Worm (Caenorhabditis elegans) whole organism, L4 larva: ENCODE results near the gene T22F3.8.

Experiments used
- F10B5.3 ChIP-seq: sonication (generic microtip); optimal IDR thresholded peaks from 2 replicates; lab custom pipeline; 2016; ENCODE audit warnings: mild to moderate bottlenecking, missing genetic modification characterization, missing compliant biosample characterization
- Y105C5A.15 ChIP-seq: fragments of 200-800 bp; sonication (Bioruptor generic); IDR thresholded peaks from 2 replicates; pipeline ENCODE4 v1.3.6; 2022; ENCODE audit warnings: missing genetic modification characterization, missing compliant biosample characterization
- Y75B8A.6 ChIP-seq: fragments of 200-800 bp; sonication (Bioruptor generic); IDR thresholded peaks from 2 replicates; pipeline ENCODE4 v1.3.6; 2022; ENCODE audit warnings: missing genetic modification reagents, missing genetic modification characterization, missing compliant biosample characterization
- ZK337.2 ChIP-seq: fragments of 200-800 bp; sonication (Bioruptor generic); IDR thresholded peaks from 2 replicates; pipeline ENCODE4 v1.3.6; 2022; ENCODE audit warnings: missing genetic modification reagents, missing genetic modification characterization, missing compliant biosample characterization
- aha-1 ChIP-seq: fragments of 150-350 bp; peaks from one replicate; lab custom pipeline; 2014; ENCODE audit warnings: missing biosample characterization, missing genetic modification characterization
- aly-2 ChIP-seq: sonication (generic microtip); optimal IDR thresholded peaks from 2 replicates; lab custom pipeline; 2018; ENCODE audit warnings: missing biosample characterization, missing genetic modification characterization
- ama-1 ChIP-seq: fragments of 150-350 bp; optimal IDR thresholded peaks from 2 replicates; lab custom pipeline; 2014; ENCODE audit warnings: inconsistent platforms, mixed read lengths
- attf-4 ChIP-seq: sonication (generic microtip); optimal IDR thresholded peaks from 3 replicates; lab custom pipeline; 2017; ENCODE audit warnings: missing biosample characterization, missing genetic modification characterization
- ceh-20 ChIP-seq: fragments of 200-800 bp; sonication (Bioruptor generic); IDR thresholded peaks from 2 replicates; pipeline ENCODE4 v1.3.6; 2022; ENCODE audit warnings: missing genetic modification reagents, missing genetic modification characterization, missing compliant biosample characterization
- ceh-62 ChIP-seq: sonication (generic microtip); optimal IDR thresholded peaks from 2 replicates; lab custom pipeline; 2017; ENCODE audit warnings: missing biosample characterization, missing genetic modification characterization
- ces-1 ChIP-seq: fragments of 150-350 bp; sonication (generic microtip); optimal IDR thresholded peaks from 4 replicates; lab custom pipeline; 2014; ENCODE audit warnings: missing biosample characterization, missing genetic modification reagents, missing genetic modification characterization
- cey-2 ChIP-seq: sonication (generic microtip); optimal IDR thresholded peaks from 3 replicates; lab custom pipeline; 2017; ENCODE audit warnings: missing genetic modification characterization, mild to moderate bottlenecking, missing compliant biosample characterization, antibody characterized with exemption, borderline replicate concordance; ENCODE audit not compliant: insufficient read depth
- daf-16 ChIP-seq, 3 experiments: sonication (generic microtip); optimal IDR thresholded peaks; 2 replicates each; lab custom pipeline; 2016 to 2017; ENCODE audit warnings: missing genetic modification characterization in 3 of 3, missing genetic modification reagents in 3 of 3, mild to moderate bottlenecking in 2 of 3, missing compliant biosample characterization in 2 of 3, missing biosample characterization in 1 of 3, moderate library complexity in 1 of 3
- dmd-8 ChIP-seq: fragments of 200-800 bp; sonication (Bioruptor generic); IDR thresholded peaks from 2 replicates; pipeline ENCODE4 v1.3.6; 2022; ENCODE audit warnings: missing genetic modification characterization, missing compliant biosample characterization
- dmd-9 ChIP-seq: fragments of 200-800 bp; sonication (Bioruptor generic); IDR thresholded peaks from 2 replicates; pipeline ENCODE4 v1.3.6; 2022; ENCODE audit warnings: missing genetic modification reagents, missing genetic modification characterization, missing compliant biosample characterization
- dpl-1 ChIP-seq: fragments of 150-350 bp; optimal IDR thresholded peaks from 2 replicates; lab custom pipeline; 2014; ENCODE audit warnings: missing biosample characterization, missing genetic modification reagents, missing genetic modification characterization
- dve-1 ChIP-seq: sonication (generic microtip); optimal IDR thresholded peaks from 2 replicates; lab custom pipeline; 2017; ENCODE audit warnings: antibody characterized with exemption, mild to moderate bottlenecking, missing genetic modification characterization, missing compliant biosample characterization; ENCODE audit not compliant: insufficient read depth
- egl-27 ChIP-seq: sonication (generic microtip); optimal IDR thresholded peaks from 3 replicates; lab custom pipeline; 2017; ENCODE audit warnings: missing biosample characterization, missing genetic modification reagents, missing genetic modification characterization
- hif-1 ChIP-seq, 2 experiments: sonication (generic microtip); optimal IDR thresholded peaks; 2 replicates each; lab custom pipeline; 2016 to 2017; ENCODE audit warnings: missing compliant biosample characterization in 2 of 2, missing genetic modification characterization in 2 of 2, missing genetic modification reagents in 2 of 2, missing genotype in 2 of 2, mild to moderate bottlenecking in 1 of 2
- hlh-11 ChIP-seq: fragments of 200-800 bp; sonication (Bioruptor generic); optimal IDR thresholded peaks from 2 replicates; lab custom pipeline; 2018; ENCODE audit warnings: mild to moderate bottlenecking, missing genetic modification characterization, missing compliant biosample characterization
- hlh-30 ChIP-seq: sonication (generic microtip); optimal IDR thresholded peaks from 2 replicates; lab custom pipeline; 2017; ENCODE audit warnings: antibody characterized with exemption, mild to moderate bottlenecking, missing genetic modification characterization, missing compliant biosample characterization; ENCODE audit not compliant: insufficient read depth
- hmg-1.1 ChIP-seq: fragments of 200-800 bp; sonication (Bioruptor generic); IDR thresholded peaks from 2 replicates; pipeline ENCODE4 v1.3.6; 2022; ENCODE audit warnings: missing genetic modification reagents, missing genetic modification characterization, missing compliant biosample characterization
- lin-15B ChIP-seq: fragments of 150-350 bp; sonication (generic microtip); optimal IDR thresholded peaks from 3 replicates; lab custom pipeline; 2014; ENCODE audit warnings: missing biosample characterization, missing genetic modification characterization
- lin-29 ChIP-seq: fragments of 200-800 bp; sonication (Bioruptor generic); IDR thresholded peaks from 2 replicates; pipeline ENCODE4 v1.3.6; 2022; ENCODE audit warnings: missing genetic modification reagents, missing genetic modification characterization, missing compliant biosample characterization
- lin-38 ChIP-seq: fragments of 200-800 bp; sonication (Bioruptor generic); IDR thresholded peaks from 2 replicates; pipeline ENCODE4 v1.3.6; 2022; ENCODE audit warnings: missing genetic modification reagents, missing genetic modification characterization, missing compliant biosample characterization
- lin-39 ChIP-seq: fragments of 150-350 bp; optimal IDR thresholded peaks from 2 replicates; lab custom pipeline; 2014; ENCODE audit warnings: missing biosample characterization, missing genetic modification reagents, missing genetic modification characterization
- lsy-2 ChIP-seq, 2 experiments: fragments of 150-350 bp in 1 of 2; sonication (generic microtip) in 1 of 2; optimal IDR thresholded peaks; 2 replicates each; lab custom pipeline; 2014 to 2017; ENCODE audit warnings: missing biosample characterization in 2 of 2, missing genetic modification characterization in 2 of 2
- mdl-1 ChIP-seq, 2 experiments: fragments of 150-350 bp in 1 of 2; sonication (generic microtip) in 1 of 2; optimal IDR thresholded peaks; 2 replicates each; lab custom pipeline; 2014 to 2017; ENCODE audit warnings: missing biosample characterization in 2 of 2, missing genetic modification characterization in 2 of 2
- mxl-3 ChIP-seq: fragments of 200-800 bp; sonication (Bioruptor generic); optimal IDR thresholded peaks from 2 replicates; lab custom pipeline; 2018; ENCODE audit warnings: mild to moderate bottlenecking, missing genetic modification characterization, missing compliant biosample characterization
- nhr-11 ChIP-seq: fragments of 150-350 bp; optimal IDR thresholded peaks from 2 replicates; lab custom pipeline; 2014; ENCODE audit warnings: missing biosample characterization, missing genetic modification characterization
- nhr-111 ChIP-seq: fragments of 200-800 bp; sonication (Bioruptor generic); optimal IDR thresholded peaks from 2 replicates; lab custom pipeline; 2018; ENCODE audit warnings: mild to moderate bottlenecking, missing genetic modification characterization, missing compliant biosample characterization
- nhr-28 ChIP-seq: fragments of 150-350 bp; optimal IDR thresholded peaks from 2 replicates; lab custom pipeline; 2014; ENCODE audit warnings: missing biosample characterization, missing genetic modification characterization
- nhr-41 ChIP-seq: fragments of 200-800 bp; sonication (Bioruptor generic); IDR thresholded peaks from 2 replicates; pipeline ENCODE4 v1.3.6; 2022; ENCODE audit warnings: missing genetic modification reagents, missing genetic modification characterization, missing compliant biosample characterization
- nhr-6 ChIP-seq: fragments of 150-350 bp; optimal IDR thresholded peaks from 2 replicates; lab custom pipeline; 2014; ENCODE audit warnings: missing biosample characterization, missing genetic modification characterization
- pha-4 ChIP-seq, 2 experiments: fragments of 150-350 bp in 1 of 2; fragments of 200-800 bp in 1 of 2; sonication (Bioruptor generic) in 1 of 2; IDR thresholded peaks in 1 of 2; optimal IDR thresholded peaks in 1 of 2; 2 replicates each; pipeline versions ENCODE4 v1.3.6 to Lab custom; 2014 to 2022; ENCODE audit warnings: missing genetic modification characterization in 2 of 2, missing genetic modification reagents in 2 of 2, missing biosample characterization in 1 of 2, missing compliant biosample characterization in 1 of 2
- php-3 ChIP-seq: fragments of 200-800 bp; sonication (Bioruptor generic); IDR thresholded peaks from 2 replicates; pipeline ENCODE4 v1.3.6; 2022; ENCODE audit warnings: missing genetic modification reagents, missing genetic modification characterization, missing compliant biosample characterization
- sdz-12 ChIP-seq: fragments of 200-800 bp; sonication (Bioruptor generic); optimal IDR thresholded peaks from 2 replicates; lab custom pipeline; 2018; ENCODE audit warnings: mild to moderate bottlenecking, missing genetic modification characterization, missing compliant biosample characterization
- set-16 ChIP-seq: fragments of 200-800 bp; sonication (Bioruptor generic); IDR thresholded peaks from 2 replicates; pipeline ENCODE4 v1.3.6; 2022; ENCODE audit warnings: missing genetic modification reagents, missing genetic modification characterization, missing compliant biosample characterization
- skn-1 ChIP-seq: fragments of 150-350 bp; optimal IDR thresholded peaks from 2 replicates; lab custom pipeline; 2014; ENCODE audit warnings: missing biosample characterization, missing genetic modification characterization
- spr-1 ChIP-seq: sonication (generic microtip); optimal IDR thresholded peaks from 2 replicates; lab custom pipeline; 2016; ENCODE audit warnings: mild to moderate bottlenecking, missing genetic modification characterization, missing compliant biosample characterization
- tag-97 ChIP-seq: fragments of 200-800 bp; sonication (Bioruptor generic); IDR thresholded peaks from 2 replicates; pipeline ENCODE4 v1.3.6; 2022; ENCODE audit warnings: missing genetic modification characterization, missing compliant biosample characterization
- tra-1 ChIP-seq: fragments of 200-800 bp; sonication (Bioruptor generic); IDR thresholded peaks from 2 replicates; pipeline ENCODE4 v1.3.6; 2022; ENCODE audit warnings: missing genetic modification reagents, missing genetic modification characterization, missing compliant biosample characterization
- unc-39 ChIP-seq: sonication (generic microtip); optimal IDR thresholded peaks from 2 replicates; lab custom pipeline; 2017; ENCODE audit warnings: missing biosample characterization, missing genetic modification characterization
- unc-62 ChIP-seq, 3 experiments: fragments of 150-350 bp in 1 of 3; sonication (generic microtip); optimal IDR thresholded peaks in 2 of 3; peaks in 1 of 3; 1 replicate in 1 of 3; 2 replicates in 2 of 3; lab custom pipeline; 2014 to 2017; ENCODE audit warnings: missing biosample characterization in 3 of 3, missing genetic modification characterization in 3 of 3, missing genetic modification reagents in 3 of 3, missing genotype in 1 of 3
- zag-1 ChIP-seq: fragments of 150-350 bp; optimal IDR thresholded peaks from 2 replicates; lab custom pipeline; 2014; ENCODE audit warnings: missing biosample characterization, missing genetic modification characterization
- ztf-7 ChIP-seq: fragments of 150-350 bp; optimal IDR thresholded peaks from 2 replicates; lab custom pipeline; 2014; ENCODE audit warnings: missing biosample characterization, missing genetic modification characterization

T22F3.8 gene

ce11 chrV:3581643-3582042 lies 23.6 kb downstream of the T22F3.8 start:
- peak; percentile 80 for TF ChIP-seq set-16 (GFP tag; lab: Robert Waterston, UW)
- peak in 1 of 2 experiments; percentile 75 for TF ChIP-seq unc-62 (GFP tag; optimal IDR thresholded peaks at IDR 0.05 in 1 of 2; lab: Kevin White, UChicago)
- no peak for TF ChIP-seq unc-62 (tag; optimal IDR thresholded peaks at IDR 0.05; lab: Kevin White, UChicago)
- TF ChIP-seq ZK337.2 (GFP tag; lab: Robert Waterston, UW), result no peak
- TF ChIP-seq, all 104 proteins: peak for 2

- no peak for TF ChIP-seq egl-27 (tag; lab: Kevin White, UChicago)
- no peak for TF ChIP-seq zag-1 (tag; lab: Kevin White, UChicago)
- no peak for TF ChIP-seq spr-1
- no peak for TF ChIP-seq unc-39 (tag; lab: Kevin White, UChicago)
- no peak for TF ChIP-seq hmg-1.1 (GFP tag; lab: Robert Waterston, UW)
- peak; percentile 20 for TF ChIP-seq nhr-28 (tag; lab: Kevin White, UChicago)
- no peak for TF ChIP-seq tag-97 (GFP tag; lab: Robert Waterston, UW)
- TF ChIP-seq hif-1 (tag; optimal IDR thresholded peaks at IDR 0.05; lab: Kevin White, UChicago), result no peak
- no peak for TF ChIP-seq dpl-1
- TF ChIP-seq hlh-30 (tag; lab: Kevin White, UChicago), result peak; percentile 36
- no peak for TF ChIP-seq ceh-62
- TF ChIP-seq mxl-3 (GFP tag; lab: Kevin White, UChicago), result no peak
- no peak for TF ChIP-seq pha-4 (GFP tag; IDR thresholded peaks at IDR 0.05; lab: Robert Waterston, UW)
- no peak for TF ChIP-seq pha-4 (tag; optimal IDR thresholded peaks at IDR 0.05; lab: Kevin White, UChicago)
- TF ChIP-seq lin-15B (tag; lab: Kevin White, UChicago), result no peak
- TF ChIP-seq dve-1 (tag; lab: Kevin White, UChicago), result peak; percentile 35
- TF ChIP-seq F10B5.3 (tag; lab: Kevin White, UChicago), result no peak
- no peak for TF ChIP-seq sdz-12 (GFP tag; lab: Kevin White, UChicago)
- TF ChIP-seq nhr-41 (GFP tag; lab: Robert Waterston, UW), result no peak
- TF ChIP-seq lsy-2 (tag; optimal IDR thresholded peaks at IDR 0.05; lab: Kevin White, UChicago), result no peak
- TF ChIP-seq hlh-11 (tag; lab: Kevin White, UChicago), result peak; percentile 9
- peak in 1 of 2 experiments; percentile 20 for TF ChIP-seq daf-16 (GFP tag; optimal IDR thresholded peaks at IDR 0.05; lab: Kevin White, UChicago)
- peak; percentile 88 for TF ChIP-seq daf-16 (tag; optimal IDR thresholded peaks at IDR 0.05; lab: Kevin White, UChicago)
- peak; percentile 92 for TF ChIP-seq aha-1 (tag; lab: Kevin White, UChicago)
- no peak for TF ChIP-seq cey-2
- TF ChIP-seq ceh-20 (GFP tag; lab: Robert Waterston, UW), result no peak
- no peak for TF ChIP-seq ztf-7 (tag; lab: Kevin White, UChicago)
- no peak for TF ChIP-seq tra-1
- no peak for TF ChIP-seq ces-1 (GFP tag; lab: Kevin White, UChicago)
- TF ChIP-seq lin-29 (GFP tag; lab: Robert Waterston, UW), result no peak
- no peak for TF ChIP-seq attf-4 (tag; lab: Kevin White, UChicago)
- TF ChIP-seq dmd-8 (GFP tag; lab: Robert Waterston, UW), result no peak
- no peak for TF ChIP-seq dmd-9 (GFP tag; lab: Robert Waterston, UW)
- TF ChIP-seq Y105C5A.15, result no peak
- TF ChIP-seq lin-38, result no peak
- peak in 1 of 2 experiments; percentile 4 for TF ChIP-seq mdl-1 (tag; optimal IDR thresholded peaks at IDR 0.05; lab: Kevin White, UChicago)
- TF ChIP-seq nhr-6 (tag; lab: Kevin White, UChicago), result no peak
- TF ChIP-seq nhr-11 (tag; lab: Kevin White, UChicago), result no peak
- no peak for TF ChIP-seq nhr-111 (GFP tag; lab: Kevin White, UChicago)
- TF ChIP-seq ama-1 (lab: Kevin White, UChicago), result no peak
- no peak for TF ChIP-seq php-3 (GFP tag; lab: Robert Waterston, UW)
- TF ChIP-seq skn-1 (tag; lab: Kevin White, UChicago), result no peak
- no peak for TF ChIP-seq aly-2
- no peak for TF ChIP-seq unc-62 (GFP tag; optimal IDR thresholded peaks at IDR 0.05 in 1 of 2; lab: Kevin White, UChicago)
- TF ChIP-seq unc-62 (tag; optimal IDR thresholded peaks at IDR 0.05; lab: Kevin White, UChicago), result no peak
- TF ChIP-seq lin-39 (tag; lab: Kevin White, UChicago), result no peak
- no peak for TF ChIP-seq Y75B8A.6
These were observed 24.2 kb downstream of the T22F3.8 start for ce11 chrV:3581034-3581433.
